Fruit fly (Drosophila melanogaster) whole organism, wandering third instar larva: ENCODE results near the gene pit.

Experiments
- Abd-B ChIP-seq: fragments of >200 bp; optimal IDR thresholded peaks from 2 replicates; lab custom pipeline; 2017; ENCODE audit warnings: missing biosample characterization, missing genetic modification characterization
- Mio ChIP-seq: sonication (Bioruptor generic); optimal IDR thresholded peaks from 2 replicates; lab custom pipeline; 2016; ENCODE audit warnings: missing biosample characterization, missing genetic modification characterization
- br ChIP-seq: fragments of 200-800 bp; sonication (Bioruptor generic); optimal IDR thresholded peaks from 2 replicates; lab custom pipeline; 2016; ENCODE audit warnings: missing biosample characterization, missing genetic modification characterization
- h ChIP-seq: fragments of 200-800 bp; sonication (Bioruptor generic); optimal IDR thresholded peaks from 3 replicates; lab custom pipeline; 2016; ENCODE audit warnings: missing biosample characterization, mild to moderate bottlenecking, missing genetic modification characterization
- rgr ChIP-seq: fragments of 200-800 bp; sonication (Bioruptor generic); optimal IDR thresholded peaks from 3 replicates; lab custom pipeline; 2016; ENCODE audit warnings: missing biosample characterization, mild to moderate bottlenecking, missing genetic modification characterization

DNA sequence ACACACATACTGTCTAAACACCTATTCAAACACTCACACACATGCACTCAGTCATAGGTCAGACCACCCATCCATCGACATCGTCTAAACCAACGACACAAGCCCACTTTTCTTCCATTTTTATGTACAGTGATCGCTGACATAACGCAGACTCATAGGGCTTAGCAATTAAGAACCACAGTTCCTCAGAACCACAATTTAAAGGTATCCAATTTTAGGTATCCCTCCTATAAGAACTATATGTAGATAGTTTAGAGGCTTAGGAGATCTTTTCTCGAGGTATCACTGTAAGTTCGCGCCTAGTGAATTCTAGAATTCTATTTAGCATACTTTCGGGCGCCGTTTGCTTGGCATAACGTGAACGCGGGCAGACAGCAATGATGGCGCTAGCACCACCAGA, 41.2 kb upstream of the pit start:
- TF ChIP-seq br (GFP tag; lab: Kevin White, UChicago) (no peak), Abd-B (GFP tag; lab: Kevin White, UChicago) (no peak), Mio (GFP tag; lab: Kevin White, UChicago) (no peak), h (GFP tag; lab: Kevin White, UChicago) (peak; percentile 19), rgr (GFP tag; lab: Kevin White, UChicago) (peak; percentile 10)
